Worm (Caenorhabditis elegans) whole organism, early embryonic: Measurements from ENCODE around the gene K07H8.8.

Experiments used
- aly-1 ChIP-seq: sonication (generic microtip); optimal IDR thresholded peaks from 2 replicates; lab custom pipeline; 2016; ENCODE audit warnings: missing genetic modification characterization, missing compliant biosample characterization
- ama-1 ChIP-seq: fragments of 150-350 bp; optimal IDR thresholded peaks from 2 replicates; lab custom pipeline; 2014
- flt-1 ChIP-seq: fragments of 200-800 bp; sonication (Bioruptor generic); IDR thresholded peaks from 2 replicates; pipeline ENCODE4 v1.3.6; 2022; ENCODE audit warnings: missing genetic modification characterization, missing compliant biosample characterization
- hmg-4 ChIP-seq: fragments of 200-800 bp; sonication (Bioruptor generic); optimal IDR thresholded peaks from 2 replicates; lab custom pipeline; 2018; ENCODE audit warnings: mild to moderate bottlenecking, missing genetic modification characterization, missing compliant biosample characterization
- sea-1 ChIP-seq: fragments of 200-800 bp; sonication (Bioruptor generic); conservative IDR thresholded peaks from 2 replicates; pipeline ENCODE4 v1.3.6; 2022; ENCODE audit warnings: missing genetic modification characterization, missing compliant biosample characterization

DNA sequence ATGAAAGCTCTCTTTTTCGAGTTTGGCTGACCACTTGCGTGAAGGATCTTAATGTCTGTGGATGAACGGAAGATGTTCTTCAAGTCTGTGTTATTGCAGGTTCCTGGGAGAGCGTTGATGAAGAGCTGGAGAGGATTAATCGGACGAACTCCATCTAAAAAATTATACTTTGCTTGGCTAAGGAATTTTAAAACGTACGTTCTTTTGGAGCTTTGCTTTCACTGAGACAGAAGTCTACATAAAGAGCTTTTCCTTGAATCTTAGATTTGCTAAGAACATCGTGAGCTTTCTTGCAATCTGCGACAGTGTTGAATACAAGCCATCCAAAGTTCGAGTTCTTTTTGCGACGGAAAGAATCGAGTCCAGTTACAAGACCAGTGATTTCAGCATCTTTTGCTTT, 19.1 kb upstream of the K07H8.8 start:
- TF ChIP-seq aly-1 (no peak), flt-1 (no peak), ama-1 (lab: Kevin White, UChicago) (no peak), sea-1 (GFP tag; lab: Robert Waterston, UW) (no peak), hmg-4 (no peak)
